Fruit fly (Drosophila melanogaster) whole organism, adult: ENCODE data around the gene MED30.
A peak's percentile ranks its signal among the peaks of the same experiment; 100 is the strongest.

Experiments used
- CG12768 ChIP-seq: fragments of 200-800 bp; sonication (Bioruptor generic); optimal IDR thresholded peaks from 2 replicates; lab custom pipeline; 2017; ENCODE audit warnings: missing biosample characterization, missing genetic modification characterization, mild to moderate bottlenecking, moderate library complexity, missing genetic modification reagents
- CG14711 ChIP-seq: fragments of 200-800 bp; sonication (Bioruptor generic); optimal IDR thresholded peaks from 2 replicates; lab custom pipeline; 2018; ENCODE audit warnings: missing biosample characterization, mild to moderate bottlenecking, missing genetic modification characterization, moderate library complexity
- CG1620 ChIP-seq: fragments of 200-800 bp; sonication (Bioruptor generic); optimal IDR thresholded peaks from 2 replicates; lab custom pipeline; 2016; ENCODE audit warnings: missing biosample characterization, missing genetic modification characterization
- CG5204 ChIP-seq: fragments of 200-800 bp; sonication (Bioruptor generic); optimal IDR thresholded peaks from 2 replicates; lab custom pipeline; 2016; ENCODE audit warnings: missing biosample characterization, missing genetic modification characterization
- CG7045 ChIP-seq: fragments of 200-800 bp; sonication (Bioruptor generic); optimal IDR thresholded peaks from 2 replicates; lab custom pipeline; 2017; ENCODE audit warnings: missing biosample characterization, mild to moderate bottlenecking, missing genetic modification characterization
- CG7101 ChIP-seq: fragments of 200-800 bp; sonication (Bioruptor generic); optimal IDR thresholded peaks from 2 replicates; lab custom pipeline; 2018; ENCODE audit warnings: missing biosample characterization, mild to moderate bottlenecking, missing genetic modification characterization, moderate library complexity
- Clk ChIP-seq: fragments of 200-800 bp; sonication (Bioruptor generic); optimal IDR thresholded peaks from 2 replicates; lab custom pipeline; 2017; ENCODE audit warnings: missing biosample characterization, missing genetic modification characterization
- Crg-1 ChIP-seq: fragments of 200-800 bp; sonication (Bioruptor generic); optimal IDR thresholded peaks from 2 replicates; lab custom pipeline; 2016; ENCODE audit warnings: missing biosample characterization, missing genetic modification characterization
- Mnt ChIP-seq: fragments of 200-800 bp; sonication (Bioruptor generic); optimal IDR thresholded peaks from 2 replicates; lab custom pipeline; 2016; ENCODE audit warnings: missing biosample characterization, mild to moderate bottlenecking, missing genetic modification characterization
- tj ChIP-seq: fragments of 200-800 bp; sonication (Bioruptor generic); optimal IDR thresholded peaks from 3 replicates; lab custom pipeline; 2017; ENCODE audit warnings: missing biosample characterization, mild to moderate bottlenecking, missing genetic modification characterization, moderate library complexity

- TF ChIP-seq CG12768 (GFP tag; lab: Kevin White, UChicago) (no peak), CG7101 (tag; lab: Kevin White, UChicago) (peak; percentile 69), Crg-1 (GFP tag; lab: Kevin White, UChicago) (peak; percentile 22), CG5204 (GFP tag; lab: Kevin White, UChicago) (no peak), Clk (GFP tag; lab: Kevin White, UChicago) (no peak), CG7045 (GFP tag; lab: Kevin White, UChicago) (no peak), Mnt (GFP tag; lab: Kevin White, UChicago) (peak; percentile 32), tj (peak; percentile 97), CG1620 (GFP tag; lab: Kevin White, UChicago) (peak; percentile 67), CG14711 (tag; lab: Kevin White, UChicago) (peak; percentile 72)
Measured at dm6 chr3L:640324-640974, 13.4 kb downstream of the MED30 start.
